Fruit fly (Drosophila melanogaster): Measurements from ENCODE around the gene CG15765.
A peak's percentile ranks its signal among the peaks of the same experiment; 100 is the strongest.

Gene CG15765

DNA sequence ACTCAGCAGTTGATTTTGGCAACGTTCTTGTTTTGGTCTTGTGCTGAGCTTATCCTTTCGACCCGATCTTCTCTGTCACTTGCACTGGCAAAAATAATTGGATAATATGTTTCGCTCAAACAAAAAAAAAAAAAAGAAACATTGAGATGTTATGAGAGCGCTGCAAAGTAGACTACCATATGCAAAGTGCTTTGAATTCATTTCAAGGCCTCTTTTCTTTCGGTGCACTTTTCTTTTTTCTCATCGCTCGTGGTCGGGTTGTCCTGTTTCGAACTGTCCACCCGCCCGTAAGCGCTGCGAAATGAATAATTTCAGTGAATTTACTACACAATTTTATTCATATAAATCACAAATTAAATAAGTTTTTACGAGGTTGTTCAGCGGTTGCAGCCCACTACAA lies 1.6 kb downstream of the CG15765 start:
- TF ChIP-seq CG17801 (GFP tag; optimal IDR thresholded peaks at IDR 0.05; ENCODE audit: partially characterized antibody) = no peak

dm6 chrX:5839737-5840136 lies 21.4 kb downstream of the CG15765 start:
- TF ChIP-seq CG17801 (GFP tag; optimal IDR thresholded peaks at IDR 0.05; ENCODE audit: partially characterized antibody) = no peak

dm6 chrX:5844980-5845379 lies 26.6 kb downstream of the CG15765 start, which contains the start of gene CG12729:
Gene CG12729, plus strand, starts transcription at chrX:5845280.
- TF ChIP-seq CG17801 (GFP tag; optimal IDR thresholded peaks at IDR 0.05; ENCODE audit: partially characterized antibody) = no peak

DNA sequence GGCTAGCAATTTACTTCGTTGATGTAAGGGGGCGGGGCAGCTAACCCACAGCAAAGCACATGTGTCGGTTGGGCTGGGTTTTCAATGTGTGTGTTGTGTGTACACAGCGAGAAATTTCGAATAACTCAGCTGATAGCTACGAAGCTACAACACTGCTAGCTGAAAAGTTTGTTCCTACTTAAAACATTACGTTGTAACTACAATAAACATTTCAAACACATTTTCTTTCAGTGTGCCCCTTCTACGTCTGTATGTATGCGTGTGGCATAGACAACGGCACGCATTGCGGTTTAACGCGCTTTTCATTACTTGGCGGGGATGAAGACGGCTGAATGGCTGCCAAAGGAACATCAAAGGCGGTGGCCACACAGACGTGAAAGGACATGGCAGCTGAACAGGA lies 29.2 kb downstream of the CG15765 start:
- TF ChIP-seq CG17801 (GFP tag; optimal IDR thresholded peaks at IDR 0.05; ENCODE audit: partially characterized antibody) = no peak

DNA sequence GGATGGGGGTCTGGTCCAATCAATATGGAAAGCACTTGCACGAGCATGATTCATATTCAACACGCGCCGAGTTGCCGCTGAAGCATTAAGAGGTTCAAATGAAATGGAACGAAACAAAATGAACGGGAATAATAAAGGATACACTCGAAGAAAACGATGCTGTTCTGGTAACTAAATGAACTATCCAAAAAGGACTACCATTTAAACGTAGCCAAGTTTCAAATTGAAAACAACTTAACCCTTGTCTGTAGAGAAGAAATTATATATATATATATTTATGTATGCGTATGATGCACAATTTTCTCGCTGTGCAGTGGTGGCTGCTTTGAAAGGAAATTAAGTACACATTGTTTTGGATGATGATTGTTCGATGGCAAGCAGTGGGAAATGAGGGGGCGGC lies 34.3 kb downstream of the CG15765 start:
- no peak for TF ChIP-seq CG17801 (GFP tag; optimal IDR thresholded peaks at IDR 0.05; ENCODE audit: partially characterized antibody)

DNA sequence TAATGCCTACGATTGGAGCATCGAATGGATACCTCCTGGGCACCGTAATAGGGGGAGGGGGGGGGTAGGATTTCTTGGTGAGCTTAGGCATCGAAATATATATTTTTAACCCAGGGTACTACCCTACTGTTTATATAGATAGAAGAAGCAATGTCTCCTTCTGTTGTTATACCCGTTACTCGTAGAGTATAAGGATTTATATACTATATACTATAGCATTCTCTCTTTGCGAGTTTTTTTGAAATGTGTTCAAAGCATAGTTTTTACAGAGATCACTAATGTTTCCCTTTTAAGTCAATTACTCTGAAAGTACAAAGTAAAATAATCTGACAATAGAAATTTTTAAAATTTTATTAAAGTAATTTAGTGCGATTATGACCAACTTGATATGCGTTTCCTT lies 35.1 kb downstream of the CG15765 start, which contains the start of gene CG43136:
Gene CG43136 (plus strand): TSS at position 301 of the 400 bp plus-strand sequence.
- no peak for TF ChIP-seq CG17801 (GFP tag; optimal IDR thresholded peaks at IDR 0.05; ENCODE audit: partially characterized antibody)

DNA sequence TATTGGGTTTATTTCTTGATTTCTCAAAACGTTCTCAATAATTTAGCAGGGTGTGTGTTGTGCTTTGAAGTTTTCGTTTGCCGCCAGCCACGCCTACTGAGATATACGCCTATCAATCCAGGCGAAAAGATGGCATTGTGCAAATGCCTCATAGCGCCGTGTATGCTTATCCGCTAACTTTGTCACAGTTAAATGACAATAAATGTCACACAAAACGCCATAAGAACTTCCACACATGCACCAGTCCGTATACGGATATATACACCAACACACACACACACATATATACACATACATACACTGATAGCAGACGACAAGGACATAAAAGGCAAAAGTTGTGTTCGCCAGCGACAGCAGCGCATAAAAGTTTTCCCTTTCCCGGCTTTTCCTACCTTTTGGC lies 46.7 kb downstream of the CG15765 start, which contains the start of gene CG43137:
Gene CG43137 (minus strand): TSS at position 101 of the 400 bp plus-strand sequence.
- no peak for TF ChIP-seq CG17801 (GFP tag; optimal IDR thresholded peaks at IDR 0.05; ENCODE audit: partially characterized antibody)

DNA sequence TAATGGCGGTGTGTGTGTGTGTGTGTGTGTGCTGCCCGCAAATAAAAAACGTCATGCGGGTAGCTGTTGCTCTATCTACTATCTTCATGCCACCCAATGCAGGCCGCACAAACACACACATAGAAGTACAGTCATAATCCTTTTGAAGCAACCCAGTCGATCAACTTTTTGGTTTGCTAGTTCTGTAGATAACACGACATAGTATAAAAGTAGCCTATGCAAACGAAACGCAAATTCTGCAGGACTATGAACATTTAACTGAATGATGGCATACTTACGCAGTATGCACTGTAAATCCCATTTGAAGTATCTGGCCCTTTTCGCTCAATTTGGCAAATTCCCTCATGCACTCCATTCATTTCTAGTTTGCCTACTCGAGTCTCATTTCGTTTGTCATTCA lies 47.7 kb downstream of the CG15765 start:
- TF ChIP-seq CG17801 (GFP tag; optimal IDR thresholded peaks at IDR 0.05; ENCODE audit: partially characterized antibody) = no peak

DNA sequence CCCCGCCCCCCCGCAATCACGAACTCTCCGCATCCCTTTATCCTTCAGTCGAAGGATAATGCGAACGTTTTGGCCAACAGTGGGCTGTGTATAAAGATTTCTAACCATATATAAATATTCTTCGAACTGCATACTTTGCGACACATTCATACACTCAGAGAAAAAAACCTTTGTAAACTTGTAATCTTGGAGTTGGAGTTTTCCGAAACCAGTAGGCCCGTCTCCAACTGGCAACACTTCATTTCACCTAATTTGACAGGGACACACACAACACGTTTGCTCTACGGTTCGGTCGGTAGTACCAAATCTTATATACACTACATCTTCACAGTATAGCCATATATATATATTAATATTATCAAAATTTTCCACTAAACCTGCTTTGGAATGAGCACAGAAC lies 50.4 kb downstream of the CG15765 start, which contains the start of gene CG15764:
Gene CG15764 (plus strand): TSS at position 301 of the 400 bp plus-strand sequence.
- TF ChIP-seq CG17801 (GFP tag; optimal IDR thresholded peaks at IDR 0.05; ENCODE audit: partially characterized antibody) = no peak

- peak; percentile 22 for TF ChIP-seq CG17801 (GFP tag; optimal IDR thresholded peaks at IDR 0.05; ENCODE audit: partially characterized antibody)
Observed at dm6 chrX:5873164-5873563, 54.8 kb downstream of the CG15765 start, which contains the start of gene GAA1. Gene GAA1, minus strand, starts transcription at chrX:5873357.

DNA sequence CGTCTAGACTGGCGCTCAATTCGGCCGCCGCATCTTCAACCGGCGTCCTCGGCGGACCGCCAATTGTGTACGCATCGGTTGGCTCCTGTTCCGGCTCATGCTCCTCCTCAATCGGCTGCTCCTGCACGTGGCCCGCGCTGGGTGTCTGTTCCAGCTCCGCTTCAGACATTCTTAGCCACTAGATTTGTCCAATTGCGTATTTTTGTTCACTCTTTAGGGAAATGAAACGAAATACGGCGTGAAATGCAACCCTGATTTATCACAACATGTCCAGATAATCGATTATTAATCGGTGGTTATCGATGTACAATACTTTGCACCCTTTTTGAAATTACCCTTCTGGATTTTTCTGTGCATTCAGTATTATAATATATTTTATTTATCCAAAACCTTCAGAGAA lies 58.2 kb downstream of the CG15765 start, which contains the start of gene mof:
Gene mof (minus strand): TSS at position 270 of the 400 bp plus-strand sequence.
- peak; percentile 55 for TF ChIP-seq CG17801 (GFP tag; optimal IDR thresholded peaks at IDR 0.05; ENCODE audit: partially characterized antibody)

- peak; percentile 81 for TF ChIP-seq CG17801 (GFP tag; optimal IDR thresholded peaks at IDR 0.05; ENCODE audit: partially characterized antibody)
Observed at dm6 chrX:5879543-5879943, 61.2 kb downstream of the CG15765 start, which contains the start of the genes Usp30 and CG16721. Gene Usp30, minus strand, starts transcription at chrX:5879787. Gene CG16721, plus strand, starts transcription at chrX:5879869.

- peak; percentile 84 for TF ChIP-seq CG17801 (GFP tag; optimal IDR thresholded peaks at IDR 0.05; ENCODE audit: partially characterized antibody)
Observed at dm6 chrX:5880139-5880924, 62.0 kb downstream of the CG15765 start.

- no peak for TF ChIP-seq CG17801 (GFP tag; optimal IDR thresholded peaks at IDR 0.05; ENCODE audit: partially characterized antibody)
Observed at dm6 chrX:5883394-5883793, 65.0 kb downstream of the CG15765 start.

dm6 chrX:5884294-5884693 lies 65.9 kb downstream of the CG15765 start:
- no peak for TF ChIP-seq CG17801 (GFP tag; optimal IDR thresholded peaks at IDR 0.05; ENCODE audit: partially characterized antibody)

dm6 chrX:5884887-5885286 lies 66.5 kb downstream of the CG15765 start:
- no peak for TF ChIP-seq CG17801 (GFP tag; optimal IDR thresholded peaks at IDR 0.05; ENCODE audit: partially characterized antibody)
